Worm (Caenorhabditis elegans): ENCODE results near the gene sago-1.

Gene sago-1

DNA sequence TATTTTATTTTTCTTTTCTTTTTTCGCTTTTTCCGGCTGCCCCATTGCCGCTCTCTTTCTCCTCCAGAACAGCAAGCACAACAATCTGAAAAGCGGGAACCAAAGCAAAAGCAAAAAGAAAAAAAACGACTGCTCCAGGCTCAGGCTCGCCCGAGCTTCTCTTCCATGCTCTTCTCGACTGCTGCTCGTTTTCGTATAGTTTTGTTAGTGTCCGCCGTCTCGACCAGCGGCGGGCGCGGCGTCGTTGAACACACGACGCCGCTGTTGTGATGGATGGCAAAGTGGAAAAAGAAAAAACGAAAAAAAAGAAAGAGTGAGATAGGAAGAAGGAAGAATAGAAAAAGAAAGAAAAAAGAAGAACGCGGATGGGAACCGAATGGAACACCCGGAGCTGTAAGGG lies 46.5 kb downstream of the sago-1 start:
- TF ChIP-seq nhr-237 (tag; optimal IDR thresholded peaks at IDR 0.05) (no peak), fos-1 (tag; optimal IDR thresholded peaks at IDR 0.05) (no peak), ztf-11 (tag; optimal IDR thresholded peaks at IDR 0.05) (no peak), sma-9 (GFP tag; optimal IDR thresholded peaks at IDR 0.05) (no peak), sma-9 (tag; optimal IDR thresholded peaks at IDR 0.05) (no peak), blmp-1 (tag; optimal IDR thresholded peaks at IDR 0.05; ENCODE audit: insufficient read depth) (no peak), nhr-25 (tag; optimal IDR thresholded peaks at IDR 0.05) (no peak), F13H6.1 (tag; optimal IDR thresholded peaks at IDR 0.05) (peak; percentile 42), skn-1 (tag; optimal IDR thresholded peaks at IDR 0.05) (no peak), elt-3 (tag; optimal IDR thresholded peaks at IDR 0.05) (no peak), ceh-16 (tag; optimal IDR thresholded peaks at IDR 0.05) (no peak), elt-1 (tag; optimal IDR thresholded peaks at IDR 0.05) (no peak), Y55F3AM.14 (GFP tag; optimal IDR thresholded peaks at IDR 0.05) (peak; percentile 86), unc-55 (GFP tag; optimal IDR thresholded peaks at IDR 0.05) (no peak), lin-11 (tag; optimal IDR thresholded peaks at IDR 0.05) (no peak)

DNA sequence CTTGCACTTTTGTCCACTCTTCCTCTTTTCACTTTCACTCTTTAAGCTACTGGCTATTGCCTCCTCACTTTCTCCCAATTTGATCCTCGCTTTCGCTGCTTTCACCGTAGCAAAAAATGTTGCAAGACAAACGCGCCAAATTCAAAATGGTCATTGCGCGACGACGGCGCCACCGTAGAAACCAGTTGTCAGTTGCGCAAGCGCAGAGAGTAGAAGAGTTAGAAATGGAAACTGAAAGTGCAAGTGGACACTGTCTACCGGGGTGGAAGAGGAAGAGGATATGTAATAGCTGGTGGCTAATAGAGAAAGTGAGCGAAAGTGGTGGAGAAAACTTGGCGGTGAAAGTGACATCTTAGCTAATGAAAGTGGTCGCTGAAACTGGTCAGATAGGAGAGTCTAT lies 47.6 kb downstream of the sago-1 start:
- TF ChIP-seq sem-4 (tag; optimal IDR thresholded peaks at IDR 0.05) (peak; percentile 43), lin-11 (tag; optimal IDR thresholded peaks at IDR 0.05) (no peak), nhr-25 (tag; optimal IDR thresholded peaks at IDR 0.05) (peak; percentile 70), lin-39 (tag; optimal IDR thresholded peaks at IDR 0.05) (no peak), egl-27 (tag; optimal IDR thresholded peaks at IDR 0.05) (peak; percentile 50), Y55F3AM.14 (GFP tag; optimal IDR thresholded peaks at IDR 0.05) (peak; percentile 53), ztf-1 (GFP tag; conservative IDR thresholded peaks at IDR 0.05) (no peak), F13H6.1 (tag; optimal IDR thresholded peaks at IDR 0.05) (peak; percentile 75), nhr-237 (tag; optimal IDR thresholded peaks at IDR 0.05) (no peak), blmp-1 (tag; optimal IDR thresholded peaks at IDR 0.05; ENCODE audit: insufficient read depth) (peak; percentile 99)

DNA sequence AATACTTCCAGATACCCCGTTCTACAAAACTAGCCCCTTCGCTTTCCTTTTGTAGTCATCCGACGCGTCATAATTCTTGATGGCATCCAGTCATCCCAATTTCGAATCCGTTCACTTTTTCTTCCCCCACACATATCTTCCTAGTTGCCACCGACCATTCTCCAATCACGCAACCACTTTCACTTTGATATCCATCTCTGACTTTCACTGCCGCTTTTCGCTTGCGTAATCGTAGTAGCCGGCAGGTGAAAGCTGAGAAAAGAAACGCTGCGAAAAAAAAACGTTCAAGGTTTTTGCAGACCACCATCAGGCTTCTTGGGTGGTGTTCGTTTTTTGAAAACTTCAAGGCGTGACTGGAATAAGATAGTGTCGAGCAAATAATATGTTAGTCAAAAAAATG lies 48.8 kb downstream of the sago-1 start:
- TF ChIP-seq blmp-1 (tag; optimal IDR thresholded peaks at IDR 0.05; ENCODE audit: insufficient read depth): peak; percentile 99
- no peak for TF ChIP-seq skn-1 (tag; optimal IDR thresholded peaks at IDR 0.05)
- no peak for TF ChIP-seq lin-13 (GFP tag; optimal IDR thresholded peaks at IDR 0.05)
- TF ChIP-seq unc-39 (tag; optimal IDR thresholded peaks at IDR 0.05): no peak
- no peak for TF ChIP-seq alr-1 (tag; optimal IDR thresholded peaks at IDR 0.05)
- TF ChIP-seq fos-1 (tag; optimal IDR thresholded peaks at IDR 0.05): no peak
- TF ChIP-seq dmd-4 (tag; optimal IDR thresholded peaks at IDR 0.05): no peak
- TF ChIP-seq nhr-25 (tag; optimal IDR thresholded peaks at IDR 0.05): peak; percentile 36
- peak; percentile 5 for TF ChIP-seq egl-27 (tag; optimal IDR thresholded peaks at IDR 0.05)
- no peak for TF ChIP-seq nhr-10 (tag; optimal IDR thresholded peaks at IDR 0.05)
- TF ChIP-seq ztf-4 (tag; optimal IDR thresholded peaks at IDR 0.05): no peak

DNA sequence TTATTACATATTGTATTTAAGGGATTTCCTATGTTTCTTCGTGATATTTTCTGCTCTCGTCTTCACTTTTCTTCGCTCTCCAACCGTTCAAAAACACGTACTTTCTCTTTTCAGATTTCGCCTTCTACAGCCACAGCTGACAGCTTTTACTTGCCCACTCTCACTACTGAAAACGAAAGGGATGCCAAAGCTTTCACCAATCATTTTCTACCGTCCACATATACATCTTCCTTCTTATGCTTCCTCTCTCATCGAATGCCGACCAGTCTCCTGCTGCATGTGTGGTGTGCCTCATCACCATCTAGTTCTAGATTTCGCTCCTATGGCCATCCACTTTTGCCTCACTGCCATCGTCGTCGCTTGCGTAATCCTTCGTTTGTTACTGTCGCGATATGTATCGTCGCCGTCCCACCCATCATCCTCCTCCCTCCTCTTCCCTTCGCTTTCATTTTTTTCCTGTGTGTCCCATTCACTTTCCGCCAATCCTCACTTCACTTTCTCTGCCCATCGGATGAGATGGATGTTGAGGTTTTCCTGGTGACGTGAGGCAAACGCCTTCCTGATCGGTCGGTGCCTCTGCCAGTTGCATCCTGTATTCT lies 49.7 kb downstream of the sago-1 start:
- TF ChIP-seq nhr-129 (tag; optimal IDR thresholded peaks at IDR 0.05) (no peak), blmp-1 (tag; optimal IDR thresholded peaks at IDR 0.05; ENCODE audit: insufficient read depth) (peak; percentile 97), F13H6.1 (tag; optimal IDR thresholded peaks at IDR 0.05) (peak; percentile 57), aly-2 (tag; optimal IDR thresholded peaks at IDR 0.05) (no peak)

DNA sequence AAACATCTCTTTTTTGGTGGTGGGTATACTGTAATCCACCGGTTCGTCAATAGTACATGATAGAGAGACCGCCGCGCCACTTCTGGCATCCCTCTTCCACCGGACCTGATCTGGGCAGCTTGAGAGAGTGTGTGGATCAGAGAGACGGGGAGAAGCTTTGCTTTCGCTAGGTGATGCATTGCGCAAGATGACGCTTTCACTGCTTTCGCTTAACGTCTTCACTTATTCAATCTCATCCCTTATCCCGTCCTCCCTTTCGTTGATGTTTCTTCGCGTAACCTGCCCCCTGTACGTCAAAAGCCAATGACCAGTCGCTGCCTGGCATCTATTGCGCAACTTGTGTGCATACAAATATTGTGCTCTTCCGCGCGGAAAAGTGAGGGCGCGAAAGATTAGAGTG lies 50.6 kb downstream of the sago-1 start:
- TF ChIP-seq mdl-1 (tag; optimal IDR thresholded peaks at IDR 0.05) (no peak), nhr-21 (tag; optimal IDR thresholded peaks at IDR 0.05) (peak; percentile 81), lin-39 (tag; optimal IDR thresholded peaks at IDR 0.05) (no peak), egl-27 (tag; optimal IDR thresholded peaks at IDR 0.05) (peak; percentile 29), nhr-25 (tag; optimal IDR thresholded peaks at IDR 0.05) (peak; percentile 52), ZK546.5 (tag; optimal IDR thresholded peaks at IDR 0.05) (no peak), peb-1 (tag; optimal IDR thresholded peaks at IDR 0.05) (peak; percentile 78), fos-1 (tag; optimal IDR thresholded peaks at IDR 0.05) (peak; percentile 21), blmp-1 (tag; optimal IDR thresholded peaks at IDR 0.05; ENCODE audit: insufficient read depth) (peak; percentile 100), lsy-2 (tag; optimal IDR thresholded peaks at IDR 0.05) (peak in 1 of 2 experiments; percentile 23), sem-4 (tag; optimal IDR thresholded peaks at IDR 0.05) (peak; percentile 49), F13H6.1 (tag; optimal IDR thresholded peaks at IDR 0.05) (peak; percentile 55)

Measured in whole organism, L2 larva.